Fruit fly (Drosophila melanogaster) whole organism, pupa: ENCODE data around the gene CG14340.
A peak's percentile ranks its signal among the peaks of the same experiment; 100 is the strongest.

Source experiments
- CG10348 ChIP-seq: fragments of 200-800 bp; sonication (Bioruptor generic); IDR thresholded peaks from 2 replicates; pipeline ENCODE4 v1.3.6; 2022; ENCODE audit warnings: missing biosample characterization, missing genetic modification characterization
- CG12605 ChIP-seq: fragments of 200-800 bp; sonication (Bioruptor generic); IDR thresholded peaks from 2 replicates; pipeline ENCODE4 v1.3.6; 2022; ENCODE audit warnings: missing biosample characterization, missing genetic modification characterization
- CG13204 ChIP-seq: fragments of 200-800 bp; sonication (Bioruptor generic); optimal IDR thresholded peaks from 2 replicates; lab custom pipeline; 2018; ENCODE audit warnings: missing biosample characterization, mild to moderate bottlenecking, missing genetic modification characterization, moderate library complexity
- CG14655 ChIP-seq: fragments of 200-800 bp; sonication (Bioruptor generic); optimal IDR thresholded peaks from 3 replicates; lab custom pipeline; 2017; ENCODE audit warnings: mild to moderate bottlenecking, missing biosample characterization, missing genetic modification reagents, missing genetic modification characterization
- CG15710 ChIP-seq: fragments of 200-800 bp; sonication (Bioruptor generic); optimal IDR thresholded peaks from 2 replicates; lab custom pipeline; 2018; ENCODE audit warnings: missing biosample characterization, mild to moderate bottlenecking, missing genetic modification characterization, moderate library complexity
- CG17806 ChIP-seq: fragments of 200-800 bp; sonication (Bioruptor generic); optimal IDR thresholded peaks from 2 replicates; lab custom pipeline; 2018; ENCODE audit warnings: missing biosample characterization, mild to moderate bottlenecking, missing genetic modification characterization, moderate library complexity
- CG32121 ChIP-seq: fragments of 200-800 bp; sonication (Bioruptor generic); IDR thresholded peaks from 2 replicates; pipeline ENCODE4 v1.3.6; 2022; ENCODE audit warnings: missing biosample characterization, missing genetic modification characterization
- CG34367 ChIP-seq: fragments of 200-800 bp; sonication (Bioruptor generic); optimal IDR thresholded peaks from 2 replicates; lab custom pipeline; 2018; ENCODE audit warnings: missing biosample characterization, mild to moderate bottlenecking, missing genetic modification characterization
- CG4496 ChIP-seq: fragments of 200-800 bp; sonication (Bioruptor generic); IDR thresholded peaks from 3 replicates; pipeline ENCODE4 v1.3.6; 2022; ENCODE audit warnings: missing biosample characterization, missing genetic modification characterization
- CG8159 ChIP-seq: fragments of 200-800 bp; sonication (Bioruptor generic); optimal IDR thresholded peaks from 3 replicates; lab custom pipeline; 2018; ENCODE audit warnings: missing biosample characterization, mild to moderate bottlenecking, missing genetic modification characterization, moderate library complexity
- CG8301 ChIP-seq: fragments of 200-800 bp; sonication (Bioruptor generic); optimal IDR thresholded peaks from 2 replicates; lab custom pipeline; 2018; ENCODE audit warnings: missing biosample characterization, mild to moderate bottlenecking, missing genetic modification characterization
- CG9948 ChIP-seq: fragments of 200-800 bp; sonication (Bioruptor generic); optimal IDR thresholded peaks from 2 replicates; lab custom pipeline; 2018; ENCODE audit warnings: missing biosample characterization, mild to moderate bottlenecking, missing genetic modification characterization, moderate library complexity
- D1 ChIP-seq: fragments of 200-800 bp; sonication (Bioruptor generic); optimal IDR thresholded peaks from 2 replicates; lab custom pipeline; 2018; ENCODE audit warnings: missing biosample characterization, mild to moderate bottlenecking, missing genetic modification characterization, moderate library complexity
- EcR ChIP-seq: fragments of 200-800 bp; sonication (Bioruptor generic); optimal IDR thresholded peaks from 3 replicates; lab custom pipeline; 2019; ENCODE audit warnings: missing biosample characterization, missing genetic modification characterization, mild to moderate bottlenecking, moderate library complexity, missing genetic modification reagents
- Ets98B ChIP-seq: fragments of 200-800 bp; sonication (Bioruptor generic); IDR thresholded peaks from 2 replicates; pipeline ENCODE4 v1.3.6; 2022; ENCODE audit warnings: missing biosample characterization, missing genetic modification characterization
- Pif1A ChIP-seq: fragments of 200-800 bp; sonication (Bioruptor generic); optimal IDR thresholded peaks from 3 replicates; lab custom pipeline; 2016; ENCODE audit warnings: missing biosample characterization, missing genetic modification characterization
- Pif1B ChIP-seq: fragments of 200-800 bp; sonication (Bioruptor generic); optimal IDR thresholded peaks from 3 replicates; lab custom pipeline; 2016; ENCODE audit warnings: missing biosample characterization, missing genetic modification characterization
- Snoo ChIP-seq: fragments of 200-800 bp; sonication (Bioruptor generic); optimal IDR thresholded peaks from 3 replicates; lab custom pipeline; 2017; ENCODE audit warnings: missing biosample characterization, mild to moderate bottlenecking, missing genetic modification characterization, inconsistent platforms
- fd96Ca ChIP-seq: fragments of 200-800 bp; sonication (Bioruptor generic); IDR thresholded peaks from 3 replicates; pipeline ENCODE4 v1.3.6; 2022; ENCODE audit warnings: missing biosample characterization, missing genetic modification characterization
- gl ChIP-seq: fragments of 200-800 bp; sonication (Bioruptor generic); optimal IDR thresholded peaks from 2 replicates; lab custom pipeline; 2018; ENCODE audit warnings: missing biosample characterization, mild to moderate bottlenecking, missing genetic modification characterization
- rn ChIP-seq: fragments of 200-800 bp; sonication (Bioruptor generic); IDR thresholded peaks from 2 replicates; pipeline ENCODE4 v1.3.6; 2022; ENCODE audit warnings: missing biosample characterization, missing genetic modification characterization

Gene CG14340

DNA sequence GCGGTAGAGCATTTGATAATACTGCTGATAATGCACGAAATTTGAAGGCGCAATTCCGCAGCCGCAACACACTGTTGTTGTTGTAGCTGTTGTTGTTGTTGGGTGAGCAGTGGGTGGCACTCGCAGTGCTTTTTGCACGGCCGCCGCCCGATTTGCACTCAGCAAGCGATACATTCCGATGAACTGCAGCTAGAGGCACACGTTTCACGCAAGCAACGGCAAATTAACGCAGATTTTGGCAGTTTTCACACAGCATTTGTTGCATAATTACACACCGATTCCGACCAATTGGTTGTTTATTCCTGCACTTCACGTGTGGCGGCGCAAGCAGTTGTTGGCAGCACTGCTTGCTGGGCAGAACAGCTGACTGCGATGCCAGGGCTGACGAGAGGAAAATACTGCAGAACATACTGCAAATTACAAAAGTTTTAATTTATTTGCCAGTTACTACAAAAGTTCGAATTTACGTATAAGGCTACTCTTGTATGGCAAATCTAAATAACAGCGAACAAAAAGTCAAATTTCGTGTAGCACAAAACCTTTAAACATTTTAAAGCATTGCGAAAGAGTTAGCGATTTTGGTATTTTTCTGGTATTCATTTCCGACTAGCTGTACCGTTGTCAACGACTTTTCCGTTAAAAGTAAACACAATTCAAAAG is 4.6 kb upstream of the CG14340 start, which contains the start of the genes PolrMT and CG14339:
Gene PolrMT, minus strand, starts transcription at position 345 of the 660 bp plus-strand sequence.
Gene CG14339, plus strand, starts transcription at position 512 of the 660 bp plus-strand sequence.
- no peak for TF ChIP-seq CG12605
- no peak for TF ChIP-seq Snoo (tag; lab: Kevin White, UChicago)
- TF ChIP-seq gl (tag; lab: Kevin White, UChicago): no peak

dm6 chr2L:1114230-1114629 is 1.5 kb downstream of the CG14340 start:
- no peak for TF ChIP-seq Pif1B (GFP tag; lab: Kevin White, UChicago)
- no peak for TF ChIP-seq fd96Ca (GFP tag; lab: Robert Waterston, UW)
- TF ChIP-seq Ets98B (GFP tag; lab: Robert Waterston, UW): no peak
- no peak for TF ChIP-seq CG10348 (GFP tag; lab: Robert Waterston, UW)
- no peak for TF ChIP-seq CG14655 (GFP tag; lab: Kevin White, UChicago)
- TF ChIP-seq CG8301: no peak
- no peak for TF ChIP-seq CG8159 (tag; lab: Kevin White, UChicago)
- TF ChIP-seq CG9948 (tag; lab: Kevin White, UChicago): no peak
- TF ChIP-seq rn: no peak
- TF ChIP-seq gl (tag; lab: Kevin White, UChicago): no peak
- TF ChIP-seq CG17806 (tag; lab: Kevin White, UChicago): no peak
- no peak for TF ChIP-seq CG12605
- no peak for TF ChIP-seq CG32121
- TF ChIP-seq D1: no peak
- TF ChIP-seq CG13204 (GFP tag; lab: Kevin White, UChicago): no peak
- no peak for TF ChIP-seq CG34367 (tag; lab: Kevin White, UChicago)
- TF ChIP-seq CG4496 (GFP tag; lab: Robert Waterston, UW): no peak
- TF ChIP-seq Snoo (tag; lab: Kevin White, UChicago): no peak

- TF ChIP-seq Ets98B (GFP tag; lab: Robert Waterston, UW): no peak
- TF ChIP-seq CG9948 (tag; lab: Kevin White, UChicago): no peak
- TF ChIP-seq Pif1B (GFP tag; lab: Kevin White, UChicago): no peak
- TF ChIP-seq CG17806 (tag; lab: Kevin White, UChicago): no peak
- TF ChIP-seq Pif1A (GFP tag; lab: Kevin White, UChicago): no peak
- TF ChIP-seq CG14655 (GFP tag; lab: Kevin White, UChicago): no peak
- no peak for TF ChIP-seq CG15710 (tag; lab: Kevin White, UChicago)
- TF ChIP-seq CG13204 (GFP tag; lab: Kevin White, UChicago): no peak
- no peak for TF ChIP-seq CG8301
- TF ChIP-seq CG32121: no peak
- TF ChIP-seq gl (tag; lab: Kevin White, UChicago): no peak
- TF ChIP-seq rn: no peak
Observed at dm6 chr2L:1116661-1117322, 4.1 kb downstream of the CG14340 start.

- TF ChIP-seq CG15710 (tag; lab: Kevin White, UChicago) (no peak), CG32121 (peak; percentile 44; the same call in 1 of the 2 replicates), CG14655 (GFP tag; lab: Kevin White, UChicago) (peak; percentile 57), Snoo (tag; lab: Kevin White, UChicago) (no peak), CG17806 (tag; lab: Kevin White, UChicago) (no peak), fd96Ca (GFP tag; lab: Robert Waterston, UW) (no peak), CG12605 (0 out of 2 replicates have a peak, but pooled peaks have one; percentile 11), CG9948 (tag; lab: Kevin White, UChicago) (no peak), rn (no peak)
Observed at dm6 chr2L:1118149-1118548, 5.4 kb downstream of the CG14340 start.

- TF ChIP-seq CG8159 (tag; lab: Kevin White, UChicago): peak; percentile 71
- TF ChIP-seq CG17806 (tag; lab: Kevin White, UChicago): peak; percentile 61
- peak; percentile 41 for TF ChIP-seq CG34367 (tag; lab: Kevin White, UChicago)
- TF ChIP-seq CG15710 (tag; lab: Kevin White, UChicago): peak; percentile 62
- TF ChIP-seq gl (tag; lab: Kevin White, UChicago): peak; percentile 36
- no peak for TF ChIP-seq D1
- TF ChIP-seq Pif1B (GFP tag; lab: Kevin White, UChicago): peak; percentile 70
- peak; percentile 88 for TF ChIP-seq fd96Ca (GFP tag; lab: Robert Waterston, UW)
- peak; percentile 73 for TF ChIP-seq CG12605
- TF ChIP-seq rn: peak; percentile 57
- peak; percentile 75 for TF ChIP-seq CG14655 (GFP tag; lab: Kevin White, UChicago)
- peak; percentile 73 for TF ChIP-seq Snoo (tag; lab: Kevin White, UChicago)
- peak; percentile 45; the same call in 1 of the 2 replicates for TF ChIP-seq CG10348 (GFP tag; lab: Robert Waterston, UW)
- TF ChIP-seq EcR (GFP tag; lab: Kevin White, UChicago): peak; percentile 78
- peak; percentile 59 for TF ChIP-seq Pif1A (GFP tag; lab: Kevin White, UChicago)
- peak; percentile 71 for TF ChIP-seq CG32121
- TF ChIP-seq Ets98B (GFP tag; lab: Robert Waterston, UW): peak; percentile 58
- peak; percentile 74 for TF ChIP-seq CG8301
- peak; percentile 80 for TF ChIP-seq CG4496 (GFP tag; lab: Robert Waterston, UW)
- peak; percentile 46 for TF ChIP-seq CG9948 (tag; lab: Kevin White, UChicago)
- TF ChIP-seq CG13204 (GFP tag; lab: Kevin White, UChicago): no peak
Observed at dm6 chr2L:1118880-1119809, 6.4 kb downstream of the CG14340 start.
